Worm (Caenorhabditis elegans) whole organism, L4 larva: Measurements from ENCODE around the gene C06G1.1.

Experiments used
- F37D6.2 ChIP-seq: sonication (generic microtip); optimal IDR thresholded peaks from 2 replicates; lab custom pipeline; 2016; ENCODE audit warnings: mild to moderate bottlenecking, missing genetic modification characterization, missing compliant biosample characterization
- F44E2.7 ChIP-seq: fragments of 200-800 bp; sonication (Bioruptor generic); IDR thresholded peaks from 2 replicates; pipeline ENCODE4 v2.1.2; 2022; ENCODE audit warnings: missing genetic modification characterization, missing compliant biosample characterization
- R02D3.7 ChIP-seq: fragments of 150-350 bp; sonication (generic microtip); optimal IDR thresholded peaks from 3 replicates; lab custom pipeline; 2014; ENCODE audit warnings: missing biosample characterization, missing genetic modification characterization
- T26A8.4 ChIP-seq: fragments of 200-800 bp; sonication (Bioruptor generic); IDR thresholded peaks from 2 replicates; pipeline ENCODE4 v1.3.6; 2022; ENCODE audit warnings: missing genetic modification characterization, missing compliant biosample characterization
- Y48G9A.11 ChIP-seq: fragments of 200-800 bp; sonication (Bioruptor generic); IDR thresholded peaks from 2 replicates; pipeline ENCODE4 v1.3.6; 2022; ENCODE audit warnings: missing genetic modification reagents, missing genetic modification characterization, missing compliant biosample characterization
- ama-1 ChIP-seq: fragments of 150-350 bp; optimal IDR thresholded peaks from 2 replicates; lab custom pipeline; 2014; ENCODE audit warnings: inconsistent platforms, mixed read lengths
- attf-4 ChIP-seq: sonication (generic microtip); optimal IDR thresholded peaks from 3 replicates; lab custom pipeline; 2017; ENCODE audit warnings: missing biosample characterization, missing genetic modification characterization
- ceh-20 ChIP-seq: fragments of 200-800 bp; sonication (Bioruptor generic); IDR thresholded peaks from 2 replicates; pipeline ENCODE4 v1.3.6; 2022; ENCODE audit warnings: missing genetic modification reagents, missing genetic modification characterization, missing compliant biosample characterization
- ceh-28 ChIP-seq: fragments of 150-350 bp; optimal IDR thresholded peaks from 2 replicates; lab custom pipeline; 2014; ENCODE audit warnings: missing biosample characterization, missing genetic modification reagents, missing genetic modification characterization
- ceh-82 ChIP-seq: sonication (generic microtip); optimal IDR thresholded peaks from 2 replicates; lab custom pipeline; 2017; ENCODE audit warnings: missing biosample characterization, missing genetic modification characterization
- ces-1 ChIP-seq: fragments of 150-350 bp; sonication (generic microtip); optimal IDR thresholded peaks from 4 replicates; lab custom pipeline; 2014; ENCODE audit warnings: missing biosample characterization, missing genetic modification reagents, missing genetic modification characterization
- ctbp-1 ChIP-seq: fragments of 200-800 bp; sonication (Bioruptor generic); IDR thresholded peaks from 2 replicates; pipeline ENCODE4 v1.3.6; 2022; ENCODE audit warnings: missing genetic modification reagents, missing genetic modification characterization, missing compliant biosample characterization
- daf-19 ChIP-seq: fragments of 200-800 bp; sonication (Bioruptor generic); conservative IDR thresholded peaks from 2 replicates; pipeline ENCODE4 v1.3.6; 2022; ENCODE audit warnings: missing genetic modification characterization, missing compliant biosample characterization
- dmd-6 ChIP-seq: fragments of 200-800 bp; sonication (Bioruptor generic); IDR thresholded peaks from 2 replicates; pipeline ENCODE4 v1.3.6; 2022; ENCODE audit warnings: missing genetic modification reagents, missing genetic modification characterization, missing compliant biosample characterization
- dmd-8 ChIP-seq: fragments of 200-800 bp; sonication (Bioruptor generic); IDR thresholded peaks from 2 replicates; pipeline ENCODE4 v1.3.6; 2022; ENCODE audit warnings: missing genetic modification characterization, missing compliant biosample characterization
- dmd-9 ChIP-seq: fragments of 200-800 bp; sonication (Bioruptor generic); IDR thresholded peaks from 2 replicates; pipeline ENCODE4 v1.3.6; 2022; ENCODE audit warnings: missing genetic modification reagents, missing genetic modification characterization, missing compliant biosample characterization
- duxl-1 ChIP-seq: sonication (generic microtip); optimal IDR thresholded peaks from 2 replicates; lab custom pipeline; 2016; ENCODE audit warnings: mild to moderate bottlenecking, missing genetic modification characterization, moderate library complexity, missing compliant biosample characterization; ENCODE audit not compliant: poor library complexity
- egl-43 ChIP-seq: fragments of 200-800 bp; sonication (Bioruptor generic); IDR thresholded peaks from 2 replicates; pipeline ENCODE4 v1.3.6; 2022; ENCODE audit warnings: missing genetic modification reagents, missing genetic modification characterization, missing compliant biosample characterization
- fkh-10 ChIP-seq: fragments of 150-350 bp; optimal IDR thresholded peaks from 2 replicates; lab custom pipeline; 2014; ENCODE audit warnings: missing biosample characterization, missing genetic modification reagents, missing genetic modification characterization
- fos-1 ChIP-seq: fragments of 150-350 bp; optimal IDR thresholded peaks from 2 replicates; lab custom pipeline; 2014; ENCODE audit warnings: missing biosample characterization, missing genetic modification characterization
- hlh-11 ChIP-seq: fragments of 200-800 bp; sonication (Bioruptor generic); optimal IDR thresholded peaks from 2 replicates; lab custom pipeline; 2018; ENCODE audit warnings: mild to moderate bottlenecking, missing genetic modification characterization, missing compliant biosample characterization
- hlh-30 ChIP-seq: sonication (generic microtip); optimal IDR thresholded peaks from 2 replicates; lab custom pipeline; 2017; ENCODE audit warnings: antibody characterized with exemption, mild to moderate bottlenecking, missing genetic modification characterization, missing compliant biosample characterization; ENCODE audit not compliant: insufficient read depth
- jun-1 ChIP-seq: fragments of 150-350 bp; optimal IDR thresholded peaks from 2 replicates; lab custom pipeline; 2014; ENCODE audit warnings: missing biosample characterization, missing genetic modification reagents, missing genetic modification characterization
- lin-29 ChIP-seq: fragments of 200-800 bp; sonication (Bioruptor generic); IDR thresholded peaks from 2 replicates; pipeline ENCODE4 v1.3.6; 2022; ENCODE audit warnings: missing genetic modification reagents, missing genetic modification characterization, missing compliant biosample characterization
- lin-39 ChIP-seq: fragments of 150-350 bp; optimal IDR thresholded peaks from 2 replicates; lab custom pipeline; 2014; ENCODE audit warnings: missing biosample characterization, missing genetic modification reagents, missing genetic modification characterization
- lsy-2 ChIP-seq, 2 experiments: fragments of 150-350 bp in 1 of 2; sonication (generic microtip) in 1 of 2; optimal IDR thresholded peaks; 2 replicates each; lab custom pipeline; 2014 to 2017; ENCODE audit warnings: missing biosample characterization in 2 of 2, missing genetic modification characterization in 2 of 2
- madf-9 ChIP-seq: fragments of 200-800 bp; sonication (Bioruptor generic); conservative IDR thresholded peaks from 2 replicates; pipeline ENCODE4 v1.3.6; 2022; ENCODE audit warnings: missing genetic modification reagents, missing genetic modification characterization, missing compliant biosample characterization
- mdt-29 ChIP-seq: fragments of 200-800 bp; sonication (Bioruptor generic); IDR thresholded peaks from 2 replicates; pipeline ENCODE4 v1.3.6; 2022; ENCODE audit warnings: missing genetic modification reagents, missing genetic modification characterization, missing compliant biosample characterization
- mep-1 ChIP-seq: fragments of 150-350 bp; sonication (generic microtip); optimal IDR thresholded peaks from 3 replicates; lab custom pipeline; 2014; ENCODE audit warnings: missing biosample characterization, missing genetic modification characterization
- mes-2 ChIP-seq: sonication (generic microtip); optimal IDR thresholded peaks from 2 replicates; lab custom pipeline; 2016; ENCODE audit warnings: missing genotype, mild to moderate bottlenecking, missing genetic modification characterization, missing compliant biosample characterization; ENCODE audit not compliant: poor library complexity, severe bottlenecking
- mxl-2 ChIP-seq: fragments of 200-800 bp; sonication (Bioruptor generic); conservative IDR thresholded peaks from 2 replicates; pipeline ENCODE4 v1.3.6; 2022; ENCODE audit warnings: missing genetic modification reagents, missing genetic modification characterization, missing compliant biosample characterization
- mxl-3 ChIP-seq: fragments of 200-800 bp; sonication (Bioruptor generic); optimal IDR thresholded peaks from 2 replicates; lab custom pipeline; 2018; ENCODE audit warnings: mild to moderate bottlenecking, missing genetic modification characterization, missing compliant biosample characterization
- nhr-10 ChIP-seq: fragments of 150-350 bp; optimal IDR thresholded peaks from 2 replicates; lab custom pipeline; 2014; ENCODE audit warnings: missing biosample characterization, missing genetic modification characterization
- nhr-237 ChIP-seq: sonication (generic microtip); optimal IDR thresholded peaks from 2 replicates; lab custom pipeline; 2017; ENCODE audit warnings: missing biosample characterization, missing genetic modification characterization
- nhr-25 ChIP-seq: sonication (generic microtip); optimal IDR thresholded peaks from 2 replicates; lab custom pipeline; 2017; ENCODE audit warnings: missing genetic modification characterization, mild to moderate bottlenecking, missing compliant biosample characterization, antibody characterized with exemption, moderate library complexity, borderline replicate concordance; ENCODE audit not compliant: insufficient read depth
- nhr-28 ChIP-seq: fragments of 150-350 bp; optimal IDR thresholded peaks from 2 replicates; lab custom pipeline; 2014; ENCODE audit warnings: missing biosample characterization, missing genetic modification characterization
- nhr-6 ChIP-seq: fragments of 150-350 bp; optimal IDR thresholded peaks from 2 replicates; lab custom pipeline; 2014; ENCODE audit warnings: missing biosample characterization, missing genetic modification characterization
- nhr-76 ChIP-seq: fragments of 150-350 bp; optimal IDR thresholded peaks from 2 replicates; lab custom pipeline; 2014; ENCODE audit warnings: missing biosample characterization, missing genetic modification characterization
- rbr-2 ChIP-seq: sonication (generic microtip); optimal IDR thresholded peaks from 2 replicates; lab custom pipeline; 2016; ENCODE audit warnings: missing genotype, missing genetic modification characterization, missing compliant biosample characterization
- skn-1 ChIP-seq: fragments of 150-350 bp; optimal IDR thresholded peaks from 2 replicates; lab custom pipeline; 2014; ENCODE audit warnings: missing biosample characterization, missing genetic modification characterization
- snpc-1.2 ChIP-seq: fragments of 200-800 bp; sonication (Bioruptor generic); IDR thresholded peaks from 2 replicates; pipeline ENCODE4 v1.3.6; 2022; ENCODE audit warnings: missing genetic modification reagents, missing genetic modification characterization, missing compliant biosample characterization
- snpc-4 ChIP-seq: fragments of 150-350 bp; optimal IDR thresholded peaks from 2 replicates; lab custom pipeline; 2014; ENCODE audit warnings: missing biosample characterization, missing genetic modification characterization
- spr-1 ChIP-seq: sonication (generic microtip); optimal IDR thresholded peaks from 2 replicates; lab custom pipeline; 2016; ENCODE audit warnings: mild to moderate bottlenecking, missing genetic modification characterization, missing compliant biosample characterization
- spr-3 ChIP-seq: fragments of 200-800 bp; sonication (Bioruptor generic); optimal IDR thresholded peaks from 2 replicates; lab custom pipeline; 2018; ENCODE audit warnings: mild to moderate bottlenecking, missing genetic modification characterization, missing compliant biosample characterization
- unc-130 ChIP-seq: sonication (generic microtip); optimal IDR thresholded peaks from 2 replicates; lab custom pipeline; 2016; ENCODE audit warnings: missing genetic modification reagents, missing genetic modification characterization, missing compliant biosample characterization
- zag-1 ChIP-seq: fragments of 150-350 bp; optimal IDR thresholded peaks from 2 replicates; lab custom pipeline; 2014; ENCODE audit warnings: missing biosample characterization, missing genetic modification characterization
- zfp-3 ChIP-seq: fragments of 200-800 bp; sonication (Bioruptor generic); conservative IDR thresholded peaks from 2 replicates; pipeline ENCODE4 v1.3.6; 2022; ENCODE audit warnings: missing genetic modification reagents, missing genetic modification characterization, missing compliant biosample characterization
- zip-11 ChIP-seq: fragments of 200-800 bp; sonication (Bioruptor generic); IDR thresholded peaks from 2 replicates; pipeline ENCODE4 v1.3.6; 2022; ENCODE audit warnings: missing genetic modification characterization, missing compliant biosample characterization
- zip-2 ChIP-seq: fragments of 150-350 bp; optimal IDR thresholded peaks from 2 replicates; lab custom pipeline; 2014; ENCODE audit warnings: missing biosample characterization, missing genetic modification characterization
- ztf-11 ChIP-seq: fragments of 150-350 bp; optimal IDR thresholded peaks from 2 replicates; lab custom pipeline; 2014; ENCODE audit warnings: missing biosample characterization, missing genetic modification characterization
- ztf-7 ChIP-seq: fragments of 150-350 bp; optimal IDR thresholded peaks from 2 replicates; lab custom pipeline; 2014; ENCODE audit warnings: missing biosample characterization, missing genetic modification characterization

C06G1.1 gene

DNA sequence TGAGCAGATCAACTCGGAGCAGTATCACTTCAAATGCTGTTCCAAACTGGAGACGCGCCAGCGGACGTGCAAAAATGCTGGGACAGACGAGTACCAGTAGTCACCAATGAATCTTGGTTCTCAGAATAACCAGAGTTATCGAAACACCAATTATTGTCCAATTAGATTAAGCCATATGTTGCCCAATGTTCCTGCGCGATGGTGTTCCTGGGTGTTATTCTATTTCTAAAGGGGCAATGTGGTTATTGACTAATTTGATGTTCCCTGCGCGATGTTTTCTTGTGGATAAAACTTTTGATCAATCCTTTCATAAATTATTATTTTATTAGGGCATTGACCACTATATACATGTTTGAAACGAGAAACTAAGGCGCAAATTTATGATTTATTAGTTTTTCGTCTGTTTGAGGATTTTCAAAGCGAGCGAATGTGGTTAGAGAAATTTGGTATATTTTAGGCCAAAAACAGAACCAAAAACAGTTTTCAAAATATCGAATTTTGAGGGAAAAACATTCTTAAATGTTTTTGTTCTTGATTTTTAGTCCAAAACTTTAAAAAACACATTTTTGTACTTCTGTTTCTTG, 48.9 kb downstream of the C06G1.1 start:
- TF ChIP-seq ces-1 (GFP tag; lab: Kevin White, UChicago) (peak; percentile 97), dmd-6 (peak; percentile 98), T26A8.4 (peak; percentile 99), nhr-6 (peak; percentile 98), spr-3 (GFP tag; lab: Kevin White, UChicago) (peak; percentile 95), mes-2 (tag; lab: Kevin White, UChicago) (peak; percentile 98), dmd-8 (GFP tag; lab: Robert Waterston, UW) (peak; percentile 80), fkh-10 (GFP tag; lab: Kevin White, UChicago) (peak; percentile 99), nhr-25 (tag; lab: Kevin White, UChicago) (peak; percentile 95), nhr-76 (tag; lab: Kevin White, UChicago) (peak; percentile 88), nhr-237 (peak; percentile 93), madf-9 (GFP tag; lab: Robert Waterston, UW) (peak; percentile 98), ztf-11 (peak; percentile 87), snpc-4 (tag; lab: Kevin White, UChicago) (peak; percentile 64), unc-130 (GFP tag; lab: Kevin White, UChicago) (peak; percentile 50), ama-1 (lab: Kevin White, UChicago) (no peak), jun-1 (tag; lab: Kevin White, UChicago) (peak; percentile 98), lin-39 (tag; lab: Kevin White, UChicago) (peak; percentile 97), dmd-9 (peak; percentile 82; the same call in 1 of the 2 replicates), mxl-2 (peak; percentile 87), hlh-11 (tag; lab: Kevin White, UChicago) (peak; percentile 97), attf-4 (tag; lab: Kevin White, UChicago) (peak; percentile 60), spr-1 (tag; lab: Kevin White, UChicago) (peak; percentile 97), mep-1 (tag; lab: Kevin White, UChicago) (peak; percentile 99), mxl-3 (GFP tag; lab: Kevin White, UChicago) (peak; percentile 93), ceh-20 (GFP tag; lab: Robert Waterston, UW) (peak; percentile 97), egl-43 (peak; percentile 96), zip-2 (tag; lab: Kevin White, UChicago) (peak; percentile 96), hlh-30 (tag; lab: Kevin White, UChicago) (peak; percentile 95), zag-1 (peak; percentile 94), fos-1 (tag; lab: Kevin White, UChicago) (peak; percentile 98), nhr-28 (tag; lab: Kevin White, UChicago) (peak; percentile 91), nhr-10 (tag; lab: Kevin White, UChicago) (peak; percentile 99), F44E2.7 (no peak), ztf-7 (peak; percentile 96), lin-29 (GFP tag; lab: Robert Waterston, UW) (peak; percentile 95), zfp-3 (peak; percentile 97), ctbp-1 (GFP tag; lab: Robert Waterston, UW) (peak; percentile 97), ceh-28 (tag; lab: Kevin White, UChicago) (peak; percentile 96), daf-19 (GFP tag; lab: Robert Waterston, UW) (peak; percentile 94), zip-11 (no peak; the same call in 1 of the 2 replicates), rbr-2 (tag; lab: Kevin White, UChicago) (peak; percentile 99), mdt-29 (GFP tag; lab: Robert Waterston, UW) (peak; percentile 89), F37D6.2 (tag; lab: Kevin White, UChicago) (peak; percentile 98), snpc-1.2 (peak; percentile 61; the same call in 1 of the 2 replicates), ceh-82 (tag; lab: Kevin White, UChicago) (peak; percentile 76), R02D3.7 (tag; lab: Kevin White, UChicago) (no peak), skn-1 (peak; percentile 54), lsy-2 (tag; optimal IDR thresholded peaks at IDR 0.05; lab: Kevin White, UChicago) (peak; percentile 96 to 97), duxl-1 (peak; percentile 99), Y48G9A.11 (GFP tag; lab: Robert Waterston, UW) (no peak)
